Worm (Caenorhabditis elegans): ENCODE data around the gene tofu-1.

DNA sequence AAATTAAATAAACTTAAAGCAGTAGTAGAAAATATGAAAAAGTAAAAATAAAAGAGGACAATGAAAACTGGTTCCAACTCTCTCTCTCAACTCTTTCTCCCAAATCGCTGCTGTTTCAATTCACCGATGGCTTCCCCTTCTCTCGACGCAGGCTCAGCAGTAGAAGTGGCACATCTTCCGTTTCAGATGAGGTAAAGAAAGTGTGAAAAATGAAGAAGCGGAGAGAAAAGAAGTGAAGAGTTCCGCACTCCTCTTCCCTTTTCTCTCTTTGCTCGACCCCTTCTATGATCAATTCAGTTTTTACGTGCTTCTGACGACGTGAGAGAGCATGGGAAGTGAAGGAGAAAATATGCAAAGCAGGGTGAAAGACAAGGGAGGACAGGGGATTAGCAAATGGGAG lies 6.7 kb upstream of the tofu-1 start:
- TF ChIP-seq npax-4 (tag; optimal IDR thresholded peaks at IDR 0.05) (no peak), hlh-15 (tag; optimal IDR thresholded peaks at IDR 0.05) (no peak), pag-3 (tag; optimal IDR thresholded peaks at IDR 0.05; ENCODE audit: borderline replicate concordance) (no peak), sox-4 (tag; optimal IDR thresholded peaks at IDR 0.05) (no peak), pha-4 (tag; optimal IDR thresholded peaks at IDR 0.05) (no peak), ama-1 (optimal IDR thresholded peaks at IDR 0.05) (no peak), unc-55 (GFP tag; optimal IDR thresholded peaks at IDR 0.05) (no peak), fkh-10 (GFP tag; optimal IDR thresholded peaks at IDR 0.05) (no peak), hlh-8 (tag; optimal IDR thresholded peaks at IDR 0.05) (no peak)
